Fruit fly (Drosophila melanogaster) whole organism, embryonic: ENCODE measurements around the gene Arp2.

Source experiments
- Abd-B ChIP-seq: fragments of 200-800 bp; sonication (Bioruptor generic); optimal IDR thresholded peaks from 2 replicates; lab custom pipeline; 2018; ENCODE audit warnings: missing biosample characterization, mild to moderate bottlenecking, missing genetic modification characterization, moderate library complexity
- Atf-2 ChIP-seq: fragments of 200-800 bp; sonication (Bioruptor generic); optimal IDR thresholded peaks from 2 replicates; lab custom pipeline; 2016; ENCODE audit warnings: missing biosample characterization, missing genetic modification characterization
- Bgb ChIP-seq: fragments of 200-800 bp; sonication (Bioruptor generic); IDR thresholded peaks from 2 replicates; pipeline ENCODE4 v1.3.6; 2022; ENCODE audit warnings: missing biosample characterization, missing genetic modification characterization; ENCODE audit not compliant: partially characterized antibody
- CG10431 ChIP-seq: fragments of 200-800 bp; sonication (Bioruptor generic); optimal IDR thresholded peaks from 3 replicates; lab custom pipeline; 2018; ENCODE audit warnings: missing biosample characterization, mild to moderate bottlenecking, missing genetic modification characterization
- CG11504 ChIP-seq: fragments of 200-800 bp; sonication (Bioruptor generic); optimal IDR thresholded peaks from 3 replicates; lab custom pipeline; 2019; ENCODE audit warnings: missing biosample characterization, mild to moderate bottlenecking, missing genetic modification characterization, moderate library complexity
- CG12071 ChIP-seq: fragments of 200-800 bp; sonication (Bioruptor generic); optimal IDR thresholded peaks from 3 replicates; lab custom pipeline; 2018; ENCODE audit warnings: missing biosample characterization, mild to moderate bottlenecking, missing genetic modification characterization
- CG14710 ChIP-seq: fragments of 200-800 bp; sonication (Bioruptor generic); optimal IDR thresholded peaks from 3 replicates; lab custom pipeline; 2019; ENCODE audit warnings: missing biosample characterization, mild to moderate bottlenecking, missing genetic modification characterization, moderate library complexity
- CG1529 ChIP-seq: fragments of 200-800 bp; sonication (Bioruptor generic); optimal IDR thresholded peaks from 3 replicates; lab custom pipeline; 2018; ENCODE audit warnings: missing biosample characterization, missing genetic modification characterization
- CG2129 ChIP-seq: fragments of 200-800 bp; sonication (Bioruptor generic); IDR thresholded peaks from 2 replicates; pipeline ENCODE4 v1.3.6; 2022; ENCODE audit warnings: missing biosample characterization, missing genetic modification characterization; ENCODE audit not compliant: partially characterized antibody
- CG32772 ChIP-seq: fragments of 200-800 bp; sonication (Bioruptor generic); IDR thresholded peaks from 2 replicates; pipeline ENCODE4 v1.3.6; 2022; ENCODE audit warnings: missing biosample characterization, missing genetic modification characterization
- CG34376 ChIP-seq: fragments of 200-800 bp; sonication (Bioruptor generic); optimal IDR thresholded peaks from 2 replicates; lab custom pipeline; 2018; ENCODE audit warnings: missing biosample characterization, mild to moderate bottlenecking, missing genetic modification characterization
- CG3995 ChIP-seq: fragments of 200-800 bp; sonication (Bioruptor generic); optimal IDR thresholded peaks from 3 replicates; lab custom pipeline; 2016; ENCODE audit warnings: missing biosample characterization, missing genetic modification characterization
- CG6654 ChIP-seq: fragments of 200-800 bp; sonication (Bioruptor generic); optimal IDR thresholded peaks from 2 replicates; lab custom pipeline; 2017; ENCODE audit warnings: missing biosample characterization, mild to moderate bottlenecking, missing genetic modification characterization
- CG6791 ChIP-seq: fragments of 200-800 bp; sonication (Bioruptor generic); IDR thresholded peaks from 3 replicates; pipeline ENCODE4 v1.3.6; 2022; ENCODE audit warnings: missing biosample characterization, missing genetic modification characterization; ENCODE audit not compliant: partially characterized antibody
- CG8924 ChIP-seq: fragments of 200-800 bp; optimal IDR thresholded peaks from 3 replicates; lab custom pipeline; 2019; ENCODE audit warnings: missing biosample characterization, mild to moderate bottlenecking, missing genetic modification characterization, moderate library complexity
- CG9215 ChIP-seq: fragments of 200-800 bp; sonication (Bioruptor generic); IDR thresholded peaks from 2 replicates; pipeline ENCODE4 v1.3.6; 2022; ENCODE audit warnings: missing biosample characterization, missing genetic modification characterization
- Dbx ChIP-seq: fragments of 200-800 bp; sonication (Bioruptor generic); IDR thresholded peaks from 3 replicates; pipeline ENCODE4 v1.3.6; 2022; ENCODE audit warnings: missing biosample characterization, missing genetic modification characterization
- E2f2 ChIP-seq: fragments of 200-800 bp; sonication (Bioruptor generic); IDR thresholded peaks from 2 replicates; pipeline ENCODE4 v1.3.6; 2022; ENCODE audit warnings: missing biosample characterization, missing genetic modification characterization
- GATAe ChIP-seq: fragments of 200-800 bp; sonication (Bioruptor generic); conservative IDR thresholded peaks from 2 replicates; pipeline ENCODE4 v1.3.6; 2022; ENCODE audit warnings: missing biosample characterization, missing genetic modification characterization
- HHEX ChIP-seq: fragments of 200-800 bp; sonication (Bioruptor generic); optimal IDR thresholded peaks from 3 replicates; lab custom pipeline; 2017; ENCODE audit warnings: missing biosample characterization, mild to moderate bottlenecking, missing genetic modification characterization, missing genetic modification reagents
- HLH54F ChIP-seq: fragments of 200-800 bp; sonication (Bioruptor generic); optimal IDR thresholded peaks from 3 replicates; lab custom pipeline; 2016; ENCODE audit warnings: missing biosample characterization, missing genetic modification characterization
- Hey ChIP-seq: fragments of 200-800 bp; sonication (Bioruptor generic); optimal IDR thresholded peaks from 3 replicates; lab custom pipeline; 2018; ENCODE audit warnings: missing biosample characterization, mild to moderate bottlenecking, missing genetic modification characterization
- MESR4 ChIP-seq: fragments of 200-800 bp; sonication (Bioruptor generic); optimal IDR thresholded peaks from 2 replicates; lab custom pipeline; 2018; ENCODE audit warnings: missing biosample characterization, mild to moderate bottlenecking, missing genetic modification characterization, moderate library complexity
- Mrtf ChIP-seq: fragments of 200-800 bp; sonication (Bioruptor generic); IDR thresholded peaks from 3 replicates; pipeline ENCODE4 v1.3.6; 2022; ENCODE audit warnings: missing biosample characterization, missing genetic modification characterization
- Myb ChIP-seq: fragments of 200-800 bp; sonication (Bioruptor generic); optimal IDR thresholded peaks from 2 replicates; lab custom pipeline; 2016; ENCODE audit warnings: missing biosample characterization, missing genetic modification characterization
- Rx ChIP-seq: fragments of 200-800 bp; sonication (Bioruptor generic); IDR thresholded peaks from 2 replicates; pipeline ENCODE4 v1.3.6; 2022; ENCODE audit warnings: missing biosample characterization, missing genetic modification characterization
- cad ChIP-seq: fragments of >200 bp; optimal IDR thresholded peaks from 2 replicates; lab custom pipeline; 2017; ENCODE audit warnings: missing biosample characterization, missing genetic modification characterization
- crc ChIP-seq: fragments of 200-800 bp; sonication (Bioruptor generic); optimal IDR thresholded peaks from 2 replicates; lab custom pipeline; 2016; ENCODE audit warnings: missing biosample characterization, missing genetic modification characterization
- dan ChIP-seq: fragments of 200-800 bp; sonication (Bioruptor generic); IDR thresholded peaks from 2 replicates; pipeline ENCODE4 v1.3.6; 2022; ENCODE audit warnings: missing biosample characterization, missing genetic modification characterization
- dysf ChIP-seq: fragments of 200-800 bp; sonication (Bioruptor generic); IDR thresholded peaks from 3 replicates; pipeline ENCODE4 v1.3.6; 2022; ENCODE audit warnings: missing biosample characterization, missing genetic modification characterization
- emc ChIP-seq: fragments of 200-800 bp; sonication (Bioruptor generic); optimal IDR thresholded peaks from 2 replicates; lab custom pipeline; 2016; ENCODE audit warnings: missing biosample characterization, missing genetic modification characterization
- fd96Cb ChIP-seq: fragments of 200-800 bp; sonication (Bioruptor generic); optimal IDR thresholded peaks from 2 replicates; lab custom pipeline; 2018; ENCODE audit warnings: missing biosample characterization, mild to moderate bottlenecking, missing genetic modification characterization, moderate library complexity
- fu2 ChIP-seq: fragments of 200-800 bp; sonication (Bioruptor generic); optimal IDR thresholded peaks from 2 replicates; lab custom pipeline; 2016; ENCODE audit warnings: missing biosample characterization, missing genetic modification characterization
- gce ChIP-seq: fragments of 200-800 bp; sonication (Bioruptor generic); IDR thresholded peaks from 3 replicates; pipeline ENCODE4 v1.3.6; 2022; ENCODE audit warnings: missing biosample characterization, missing genetic modification characterization
- grn ChIP-seq: fragments of 200-800 bp; sonication (Bioruptor generic); optimal IDR thresholded peaks from 3 replicates; lab custom pipeline; 2017; ENCODE audit warnings: missing biosample characterization, missing genetic modification characterization
- hbn ChIP-seq: fragments of 200-800 bp; sonication (Bioruptor generic); IDR thresholded peaks from 2 replicates; pipeline ENCODE4 v1.3.6; 2022; ENCODE audit warnings: missing biosample characterization, missing genetic modification characterization; ENCODE audit not compliant: partially characterized antibody
- ind ChIP-seq: fragments of 200-800 bp; sonication (Bioruptor generic); optimal IDR thresholded peaks from 3 replicates; lab custom pipeline; 2016; ENCODE audit warnings: missing biosample characterization, missing genetic modification characterization
- lab ChIP-seq: fragments of 200-800 bp; sonication (Bioruptor generic); optimal IDR thresholded peaks from 3 replicates; lab custom pipeline; 2017; ENCODE audit warnings: missing biosample characterization, missing genetic modification characterization, mild to moderate bottlenecking, moderate library complexity, missing genetic modification reagents
- nau ChIP-seq: fragments of 200-800 bp; sonication (Bioruptor generic); optimal IDR thresholded peaks from 3 replicates; lab custom pipeline; 2017; ENCODE audit warnings: missing biosample characterization, mild to moderate bottlenecking, missing genetic modification characterization, missing genetic modification reagents
- org-1 ChIP-seq: fragments of 200-800 bp; sonication (Bioruptor generic); optimal IDR thresholded peaks from 2 replicates; lab custom pipeline; 2017; ENCODE audit warnings: missing biosample characterization, missing genetic modification characterization
- pfk ChIP-seq: fragments of 200-800 bp; sonication (Bioruptor generic); optimal IDR thresholded peaks from 2 replicates; lab custom pipeline; 2018; ENCODE audit warnings: missing biosample characterization, mild to moderate bottlenecking, missing genetic modification characterization, moderate library complexity
- phol ChIP-seq: fragments of 200-800 bp; sonication (Bioruptor generic); optimal IDR thresholded peaks from 3 replicates; lab custom pipeline; 2018; ENCODE audit warnings: missing biosample characterization, mild to moderate bottlenecking, missing genetic modification characterization, moderate library complexity
- pnt ChIP-seq: fragments of 200-800 bp; sonication (Bioruptor generic); optimal IDR thresholded peaks from 3 replicates; lab custom pipeline; 2016; ENCODE audit warnings: missing biosample characterization, missing genetic modification characterization
- sens-2 ChIP-seq: fragments of 200-800 bp; sonication (Bioruptor generic); IDR thresholded peaks from 2 replicates; pipeline ENCODE4 v1.3.6; 2022; ENCODE audit warnings: missing biosample characterization, missing genetic modification characterization
- toy ChIP-seq: fragments of 200-800 bp; sonication (Bioruptor generic); IDR thresholded peaks from 2 replicates; pipeline ENCODE4 v1.3.6; 2022; ENCODE audit warnings: missing biosample characterization, missing genetic modification characterization
- ttk ChIP-seq: fragments of 200-800 bp; sonication (Bioruptor generic); IDR thresholded peaks from 2 replicates; pipeline ENCODE4 v2.1.2; 2022; ENCODE audit warnings: missing biosample characterization, missing genetic modification characterization
- vvl ChIP-seq: fragments of 200-800 bp; sonication (Bioruptor generic); IDR thresholded peaks from 2 replicates; pipeline ENCODE4 v1.3.6; 2022; ENCODE audit warnings: missing biosample characterization, missing genetic modification characterization

The Arp2 gene

DNA sequence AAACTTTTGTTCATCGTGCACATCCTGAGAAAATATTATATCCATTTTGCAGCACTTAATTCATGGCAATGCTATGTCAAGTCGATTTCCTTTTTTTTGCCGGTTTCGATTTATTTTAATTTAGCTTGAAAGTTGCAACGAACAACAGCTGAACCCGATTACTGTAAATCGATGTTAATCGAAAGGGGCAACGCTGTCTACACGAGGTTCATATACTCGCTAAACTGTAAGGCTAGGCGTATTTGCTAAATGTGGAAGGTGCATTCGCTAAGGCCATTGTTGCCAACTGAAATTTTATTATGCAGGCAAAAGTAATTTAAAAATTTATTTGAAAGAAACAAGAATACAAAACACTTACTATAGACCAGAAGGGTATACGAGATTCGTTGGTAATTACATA, 6.4 kb downstream of the Arp2 start, which contains the start of gene CG9902 (continued):
- no peak for TF ChIP-seq Dbx (GFP tag; lab: Robert Waterston, UW)
- TF ChIP-seq E2f2 (GFP tag; lab: Robert Waterston, UW) = peak; percentile 84
- TF ChIP-seq Abd-B (GFP tag; lab: Kevin White, UChicago) = no peak
- no peak for TF ChIP-seq Mrtf
- TF ChIP-seq Rx (GFP tag; lab: Robert Waterston, UW) = no peak
- TF ChIP-seq toy (GFP tag; lab: Robert Waterston, UW) = no peak
- no peak for TF ChIP-seq nau (GFP tag; lab: Kevin White, UChicago)
- no peak for TF ChIP-seq lab (GFP tag; lab: Kevin White, UChicago)
- TF ChIP-seq Myb (GFP tag; lab: Kevin White, UChicago) = peak; percentile 94
- peak; percentile 73 for TF ChIP-seq vvl (GFP tag; lab: Robert Waterston, UW)
- peak; percentile 92 for TF ChIP-seq CG9215 (GFP tag; lab: Robert Waterston, UW)
- TF ChIP-seq pnt (GFP tag; lab: Kevin White, UChicago) = no peak
- TF ChIP-seq CG1529 (GFP tag; lab: Kevin White, UChicago) = no peak
- peak; percentile 75 for TF ChIP-seq CG14710 (tag; lab: Kevin White, UChicago)
- TF ChIP-seq CG8924 (tag; lab: Kevin White, UChicago) = no peak
- no peak for TF ChIP-seq dan (GFP tag; lab: Robert Waterston, UW)
- TF ChIP-seq CG12071 (GFP tag; lab: Kevin White, UChicago) = no peak
- peak; percentile 40 for TF ChIP-seq MESR4 (GFP tag; lab: Kevin White, UChicago)
- no peak for TF ChIP-seq cad (GFP tag; lab: Kevin White, UChicago)
- TF ChIP-seq grn = no peak
- no peak for TF ChIP-seq org-1 (GFP tag; lab: Kevin White, UChicago)
- TF ChIP-seq Atf-2 (GFP tag; lab: Kevin White, UChicago) = no peak
- TF ChIP-seq hbn (GFP tag; lab: Robert Waterston, UW) = peak; percentile 75
- TF ChIP-seq HLH54F (GFP tag; lab: Kevin White, UChicago) = no peak
- TF ChIP-seq Hey (tag; lab: Kevin White, UChicago) = no peak
- peak; percentile 55 for TF ChIP-seq phol (tag; lab: Kevin White, UChicago)
- TF ChIP-seq gce = no peak
- TF ChIP-seq GATAe (GFP tag; lab: Robert Waterston, UW) = no peak
- no peak for TF ChIP-seq ind
- TF ChIP-seq emc = no peak
- no peak for TF ChIP-seq sens-2 (GFP tag; lab: Robert Waterston, UW)
- TF ChIP-seq CG6654 (GFP tag; lab: Kevin White, UChicago) = no peak
- TF ChIP-seq HHEX (GFP tag; lab: Kevin White, UChicago) = no peak
- peak; percentile 86 for TF ChIP-seq CG6791
- no peak for TF ChIP-seq pfk
- no peak for TF ChIP-seq fu2 (GFP tag; lab: Kevin White, UChicago)
- peak; percentile 83 for TF ChIP-seq Bgb (GFP tag; lab: Robert Waterston, UW)
- no peak for TF ChIP-seq crc (GFP tag; lab: Kevin White, UChicago)
- no peak for TF ChIP-seq dysf
- TF ChIP-seq CG10431 = no peak
- peak; percentile 40; the same call in 1 of the 2 replicates for TF ChIP-seq CG2129
- no peak for TF ChIP-seq CG34376
- no peak for TF ChIP-seq CG32772 (GFP tag; lab: Robert Waterston, UW)
- no peak for TF ChIP-seq CG3995 (GFP tag; lab: Kevin White, UChicago)
- no peak for TF ChIP-seq fd96Cb (tag; lab: Kevin White, UChicago)
- no peak for TF ChIP-seq CG11504 (tag; lab: Kevin White, UChicago)
- no peak for TF ChIP-seq ttk (GFP tag; lab: Robert Waterston, UW)
